Worm (Caenorhabditis elegans) whole organism, young adult: ENCODE data around the gene dhs-17.
"Not testable (repeated sequence)": the region's sequence is repeated elsewhere in the genome, so short reads cannot be mapped to it uniquely, and the experiment has no call there.

Source experiments
- F55B11.4 ChIP-seq: sonication (generic microtip); optimal IDR thresholded peaks from 2 replicates; lab custom pipeline; 2016; ENCODE audit warnings: missing compliant biosample characterization, missing genetic modification characterization, borderline replicate concordance; ENCODE audit not compliant: insufficient read depth
- ets-4 ChIP-seq: fragments of 200-800 bp; sonication (Bioruptor generic); optimal IDR thresholded peaks from 2 replicates; lab custom pipeline; 2018; ENCODE audit warnings: mild to moderate bottlenecking, missing genetic modification characterization, missing compliant biosample characterization
- nfya-1 ChIP-seq: sonication (generic microtip); optimal IDR thresholded peaks from 2 replicates; lab custom pipeline; 2017; ENCODE audit warnings: antibody characterized with exemption, missing compliant biosample characterization, missing genetic modification characterization, borderline replicate concordance; ENCODE audit not compliant: insufficient read depth
- rec-8 ChIP-seq, 2 experiments: sonication (generic microtip); optimal IDR thresholded peaks; 2 replicates each; lab custom pipeline; 2016; ENCODE audit warnings: mild to moderate bottlenecking in 2 of 2, missing genetic modification characterization in 2 of 2, missing genetic modification reagents in 2 of 2, missing genotype in 2 of 2, missing biosample characterization in 1 of 2, missing compliant biosample characterization in 1 of 2, moderate library complexity in 1 of 2
- somi-1 ChIP-seq: fragments of 200-800 bp; sonication (Bioruptor generic); optimal IDR thresholded peaks from 2 replicates; lab custom pipeline; 2018; ENCODE audit warnings: mild to moderate bottlenecking, missing genetic modification characterization, missing compliant biosample characterization

DNA sequence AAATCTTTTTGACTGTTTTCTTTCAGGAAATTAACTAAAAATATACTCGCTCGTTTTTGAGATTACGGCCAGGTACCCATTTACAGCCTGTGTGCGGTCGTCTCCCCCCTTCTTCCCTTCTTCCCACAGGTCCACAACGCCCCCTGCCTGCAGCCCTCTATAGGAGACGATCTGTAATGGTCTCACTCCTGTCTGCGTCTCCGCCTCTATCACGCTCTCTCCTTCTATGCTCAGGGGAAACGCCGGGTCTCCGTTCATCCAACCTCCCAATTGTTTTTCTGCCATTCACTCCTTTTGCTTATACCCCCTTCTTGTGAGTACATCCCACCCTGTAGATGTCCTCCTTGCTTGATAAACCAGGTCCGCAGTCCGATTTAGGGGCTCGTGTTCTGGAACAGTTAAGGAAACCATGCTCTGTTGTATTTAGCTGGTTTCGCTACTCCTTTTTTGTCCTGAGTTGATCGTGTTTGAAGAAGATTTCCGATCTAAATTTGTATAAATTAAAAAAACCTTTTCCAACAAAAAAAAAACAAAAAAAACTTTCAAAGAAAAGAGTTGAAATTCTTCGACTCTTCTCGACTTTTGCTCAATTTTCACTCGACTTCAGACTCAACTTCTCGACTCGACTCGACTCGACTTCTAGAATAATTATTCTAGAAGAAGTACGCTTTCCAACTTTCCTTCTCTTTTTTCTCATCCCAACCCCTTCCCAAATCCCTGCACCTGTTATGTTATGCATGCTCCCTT lies 4.0 kb upstream of the dhs-17 start, which contains the start of gene F29G9.1:
- not testable (repeated sequence) for TF ChIP-seq ets-4 (GFP tag; lab: Kevin White, UChicago); rec-8 (tag; optimal IDR thresholded peaks at IDR 0.05; lab: Kevin White, UChicago); F55B11.4 (tag; lab: Kevin White, UChicago); somi-1 (GFP tag; lab: Kevin White, UChicago); nfya-1 (tag; lab: Kevin White, UChicago)
